Worm (Caenorhabditis elegans) whole organism, L2 larva: ENCODE results near the gene T22B7.4.
A peak's percentile ranks its signal among the peaks of the same experiment; 100 is the strongest.

ENCODE experiments used
- F13H6.1 ChIP-seq: sonication (generic microtip); optimal IDR thresholded peaks from 2 replicates; lab custom pipeline; 2016; ENCODE audit warnings: missing genetic modification characterization, missing compliant biosample characterization
- R02D3.7 ChIP-seq: fragments of 150-350 bp; optimal IDR thresholded peaks from 2 replicates; lab custom pipeline; 2014; ENCODE audit warnings: missing biosample characterization, missing genetic modification characterization
- Y55F3AM.14 ChIP-seq: fragments of 200-800 bp; sonication (Bioruptor generic); optimal IDR thresholded peaks from 2 replicates; lab custom pipeline; 2018; ENCODE audit warnings: mild to moderate bottlenecking, missing genetic modification characterization, missing compliant biosample characterization
- aly-2 ChIP-seq: fragments of 150-350 bp; optimal IDR thresholded peaks from 2 replicates; lab custom pipeline; 2014; ENCODE audit warnings: missing biosample characterization, missing genetic modification characterization
- ama-1 ChIP-seq: fragments of 150-350 bp; optimal IDR thresholded peaks from 2 replicates; lab custom pipeline; 2018; ENCODE audit warnings: inconsistent platforms
- blmp-1 ChIP-seq: sonication (generic microtip); optimal IDR thresholded peaks from 2 replicates; lab custom pipeline; 2017; ENCODE audit warnings: missing genetic modification characterization, mild to moderate bottlenecking, missing compliant biosample characterization, antibody characterized with exemption, moderate library complexity; ENCODE audit not compliant: insufficient read depth
- ceh-16 ChIP-seq: fragments of 150-350 bp; optimal IDR thresholded peaks from 2 replicates; lab custom pipeline; 2014; ENCODE audit warnings: missing biosample characterization, missing genetic modification characterization
- ceh-82 ChIP-seq: fragments of 150-350 bp; optimal IDR thresholded peaks from 2 replicates; lab custom pipeline; 2014; ENCODE audit warnings: missing biosample characterization, missing genetic modification characterization
- crh-2 ChIP-seq: sonication (generic microtip); optimal IDR thresholded peaks from 2 replicates; lab custom pipeline; 2017; ENCODE audit warnings: missing biosample characterization, missing genetic modification characterization
- dmd-4 ChIP-seq: sonication (generic microtip); optimal IDR thresholded peaks from 2 replicates; lab custom pipeline; 2017; ENCODE audit warnings: missing biosample characterization, missing genetic modification characterization
- egl-27 ChIP-seq: sonication (generic microtip); optimal IDR thresholded peaks from 3 replicates; lab custom pipeline; 2017; ENCODE audit warnings: missing biosample characterization, missing genetic modification reagents, missing genetic modification characterization
- elt-1 ChIP-seq: fragments of 150-350 bp; optimal IDR thresholded peaks from 2 replicates; lab custom pipeline; 2014; ENCODE audit warnings: missing biosample characterization, missing genetic modification characterization
- elt-3 ChIP-seq: sonication (generic microtip); optimal IDR thresholded peaks from 2 replicates; lab custom pipeline; 2017; ENCODE audit warnings: missing biosample characterization, missing genetic modification characterization
- fos-1 ChIP-seq: fragments of 150-350 bp; optimal IDR thresholded peaks from 2 replicates; lab custom pipeline; 2014; ENCODE audit warnings: missing biosample characterization, missing genetic modification characterization
- lin-13 ChIP-seq: fragments of 150-350 bp; optimal IDR thresholded peaks from 2 replicates; lab custom pipeline; 2014; ENCODE audit warnings: missing biosample characterization, missing genetic modification reagents, missing genetic modification characterization
- mab-5 ChIP-seq: fragments of 150-350 bp; optimal IDR thresholded peaks from 2 replicates; lab custom pipeline; 2014; ENCODE audit warnings: missing biosample characterization, missing genetic modification characterization
- mbf-1 ChIP-seq: sonication (generic microtip); optimal IDR thresholded peaks from 2 replicates; lab custom pipeline; 2017; ENCODE audit warnings: missing biosample characterization, missing genetic modification characterization
- mdl-1 ChIP-seq, 2 experiments: fragments of 150-350 bp in 1 of 2; sonication (generic microtip) in 1 of 2; optimal IDR thresholded peaks; 2 replicates each; lab custom pipeline; 2017; ENCODE audit warnings: missing biosample characterization in 2 of 2, missing genetic modification characterization in 2 of 2
- nhr-10 ChIP-seq: sonication (generic microtip); optimal IDR thresholded peaks from 2 replicates; lab custom pipeline; 2017; ENCODE audit warnings: missing biosample characterization, missing genetic modification characterization
- nhr-12 ChIP-seq: fragments of 150-350 bp; optimal IDR thresholded peaks from 2 replicates; lab custom pipeline; 2014; ENCODE audit warnings: missing biosample characterization, missing genetic modification characterization
- nhr-129 ChIP-seq: fragments of 150-350 bp; optimal IDR thresholded peaks from 2 replicates; lab custom pipeline; 2014; ENCODE audit warnings: missing biosample characterization, missing genetic modification characterization
- nhr-21 ChIP-seq: fragments of 150-350 bp; optimal IDR thresholded peaks from 2 replicates; lab custom pipeline; 2014; ENCODE audit warnings: missing biosample characterization, missing genetic modification characterization
- nhr-237 ChIP-seq: fragments of 150-350 bp; optimal IDR thresholded peaks from 2 replicates; lab custom pipeline; 2014; ENCODE audit warnings: missing biosample characterization, missing genetic modification characterization
- nhr-25 ChIP-seq: fragments of 150-350 bp; sonication (generic microtip); optimal IDR thresholded peaks from 3 replicates; lab custom pipeline; 2014; ENCODE audit warnings: missing biosample characterization, missing genetic modification characterization
- nhr-6 ChIP-seq: fragments of 150-350 bp; optimal IDR thresholded peaks from 2 replicates; lab custom pipeline; 2014; ENCODE audit warnings: missing biosample characterization, missing genetic modification characterization
- peb-1 ChIP-seq: fragments of 150-350 bp; optimal IDR thresholded peaks from 2 replicates; lab custom pipeline; 2014; ENCODE audit warnings: missing biosample characterization, missing genetic modification characterization
- sem-4 ChIP-seq: fragments of 150-350 bp; optimal IDR thresholded peaks from 2 replicates; lab custom pipeline; 2014; ENCODE audit warnings: missing biosample characterization, missing genetic modification reagents, missing genetic modification characterization
- skn-1 ChIP-seq: sonication (generic microtip); optimal IDR thresholded peaks from 2 replicates; lab custom pipeline; 2017; ENCODE audit warnings: missing biosample characterization, missing genetic modification characterization
- sma-3 ChIP-seq: sonication (generic microtip); optimal IDR thresholded peaks from 2 replicates; lab custom pipeline; 2016; ENCODE audit warnings: missing genetic modification reagents, missing genetic modification characterization, missing compliant biosample characterization
- sma-9 ChIP-seq, 2 experiments: fragments of 150-350 bp in 1 of 2; sonication (generic microtip) in 1 of 2; optimal IDR thresholded peaks; 2 replicates each; lab custom pipeline; 2014 to 2016; ENCODE audit warnings: missing genetic modification characterization in 2 of 2, mild to moderate bottlenecking in 1 of 2, missing biosample characterization in 1 of 2, missing compliant biosample characterization in 1 of 2, missing genetic modification reagents in 1 of 2, moderate library complexity in 1 of 2
- snpc-4 ChIP-seq: fragments of 150-350 bp; optimal IDR thresholded peaks from 2 replicates; lab custom pipeline; 2014; ENCODE audit warnings: missing biosample characterization, missing genetic modification characterization
- unc-39 ChIP-seq: fragments of 150-350 bp; optimal IDR thresholded peaks from 2 replicates; lab custom pipeline; 2014; ENCODE audit warnings: missing biosample characterization, missing genetic modification characterization
- unc-55 ChIP-seq: fragments of 150-350 bp; sonication (generic microtip); optimal IDR thresholded peaks from 3 replicates; lab custom pipeline; 2014; ENCODE audit warnings: missing biosample characterization, missing genetic modification reagents, missing genetic modification characterization
- unc-62 ChIP-seq: fragments of 150-350 bp; optimal IDR thresholded peaks from 2 replicates; lab custom pipeline; 2014; ENCODE audit warnings: missing biosample characterization, missing genetic modification reagents, missing genetic modification characterization
- ztf-1 ChIP-seq: fragments of 200-800 bp; sonication (Bioruptor generic); conservative IDR thresholded peaks from 2 replicates; pipeline ENCODE4 v1.3.6; 2022; ENCODE audit warnings: missing genetic modification characterization, missing compliant biosample characterization
- ztf-11 ChIP-seq: sonication (generic microtip); optimal IDR thresholded peaks from 2 replicates; lab custom pipeline; 2017; ENCODE audit warnings: missing biosample characterization, missing genetic modification characterization
- ztf-4 ChIP-seq: fragments of 150-350 bp; optimal IDR thresholded peaks from 2 replicates; lab custom pipeline; 2014; ENCODE audit warnings: missing biosample characterization, missing genetic modification characterization

Gene T22B7.4

ce11 chrX:5611155-5611554 is 30.1 kb downstream of the T22B7.4 start, which contains the start of gene octr-1:
Gene octr-1 (minus strand): TSS chrX:5611255.
- TF ChIP-seq peb-1 (tag; lab: Kevin White, UChicago) (no peak), unc-62 (GFP tag; lab: Kevin White, UChicago) (no peak), sma-3 (GFP tag; lab: Kevin White, UChicago) (no peak), nhr-237 (tag; lab: Kevin White, UChicago) (no peak), unc-39 (tag; lab: Kevin White, UChicago) (no peak), fos-1 (tag; lab: Kevin White, UChicago) (no peak), ztf-4 (tag; lab: Kevin White, UChicago) (no peak), ceh-82 (tag; lab: Kevin White, UChicago) (no peak), snpc-4 (tag; lab: Kevin White, UChicago) (no peak), nhr-21 (tag; lab: Kevin White, UChicago) (no peak), nhr-10 (tag; lab: Kevin White, UChicago) (no peak), sem-4 (tag; lab: Kevin White, UChicago) (no peak), crh-2 (tag; lab: Kevin White, UChicago) (no peak), R02D3.7 (tag; lab: Kevin White, UChicago) (no peak)

ce11 chrX:5605049-5605448 is 36.2 kb downstream of the T22B7.4 start:
- TF ChIP-seq nhr-21 (tag; lab: Kevin White, UChicago) (peak; percentile 29), Y55F3AM.14 (GFP tag; lab: Kevin White, UChicago) (no peak)

- TF ChIP-seq nhr-21 (tag; lab: Kevin White, UChicago): peak; percentile 62
- peak; percentile 7 for TF ChIP-seq fos-1 (tag; lab: Kevin White, UChicago)
- TF ChIP-seq sem-4 (tag; lab: Kevin White, UChicago): peak; percentile 48
- TF ChIP-seq elt-3: no peak
- TF ChIP-seq blmp-1 (tag; lab: Kevin White, UChicago): peak; percentile 3
- TF ChIP-seq ztf-11 (tag; lab: Kevin White, UChicago): no peak
- TF ChIP-seq sma-3 (GFP tag; lab: Kevin White, UChicago): peak; percentile 57
- TF ChIP-seq nhr-25: peak; percentile 47
- no peak for TF ChIP-seq ama-1 (lab: Kevin White, UChicago)
- TF ChIP-seq nhr-6 (tag; lab: Kevin White, UChicago): no peak
- peak; percentile 58 for TF ChIP-seq sma-9 (GFP tag; optimal IDR thresholded peaks at IDR 0.05; lab: Kevin White, UChicago)
- no peak for TF ChIP-seq sma-9 (tag; optimal IDR thresholded peaks at IDR 0.05; lab: Kevin White, UChicago)
These were observed 37.8 kb downstream of the T22B7.4 start, which contains the start of gene F14D12.1 for ce11 chrX:5603338-5603816. Gene F14D12.1 (plus strand): TSS chrX:5603766.

ce11 chrX:5599224-5599623 is 42.0 kb downstream of the T22B7.4 start, which contains the start of gene sulp-2:
Gene sulp-2 (minus strand): TSS chrX:5599330.
- TF ChIP-seq blmp-1 (tag; lab: Kevin White, UChicago) (no peak), peb-1 (tag; lab: Kevin White, UChicago) (no peak), ceh-16 (tag; lab: Kevin White, UChicago) (no peak), Y55F3AM.14 (GFP tag; lab: Kevin White, UChicago) (no peak), elt-1 (no peak), sem-4 (tag; lab: Kevin White, UChicago) (no peak), crh-2 (tag; lab: Kevin White, UChicago) (no peak)

- TF ChIP-seq nhr-129 (peak; percentile 36), unc-55 (no peak), egl-27 (tag; lab: Kevin White, UChicago) (no peak)
These were observed 48.6 kb downstream of the T22B7.4 start, which contains the start of gene unc-97 for ce11 chrX:5592517-5593183. Gene unc-97 (plus strand): TSS chrX:5593133.

ce11 chrX:5591830-5592229 is 49.4 kb downstream of the T22B7.4 start:
- TF ChIP-seq lin-13 (GFP tag; lab: Kevin White, UChicago) (no peak), ztf-4 (tag; lab: Kevin White, UChicago) (no peak), peb-1 (tag; lab: Kevin White, UChicago) (no peak), sma-3 (GFP tag; lab: Kevin White, UChicago) (no peak), ztf-1 (no peak), mdl-1 (tag; optimal IDR thresholded peaks at IDR 0.05; lab: Kevin White, UChicago) (no peak), snpc-4 (tag; lab: Kevin White, UChicago) (no peak), nhr-237 (tag; lab: Kevin White, UChicago) (no peak), sma-9 (GFP tag; optimal IDR thresholded peaks at IDR 0.05; lab: Kevin White, UChicago) (peak; percentile 58), sma-9 (tag; optimal IDR thresholded peaks at IDR 0.05; lab: Kevin White, UChicago) (no peak), mbf-1 (tag; lab: Kevin White, UChicago) (no peak), mab-5 (tag; lab: Kevin White, UChicago) (peak; percentile 54), sem-4 (tag; lab: Kevin White, UChicago) (peak; percentile 55), ama-1 (lab: Kevin White, UChicago) (no peak), F13H6.1 (peak; percentile 68), elt-1 (no peak), skn-1 (no peak), nhr-21 (tag; lab: Kevin White, UChicago) (no peak), nhr-12 (tag; lab: Kevin White, UChicago) (no peak), crh-2 (tag; lab: Kevin White, UChicago) (no peak), ceh-82 (tag; lab: Kevin White, UChicago) (no peak), dmd-4 (tag; lab: Kevin White, UChicago) (no peak), aly-2 (tag; lab: Kevin White, UChicago) (no peak), nhr-10 (tag; lab: Kevin White, UChicago) (no peak), ceh-16 (tag; lab: Kevin White, UChicago) (peak; percentile 47), nhr-6 (tag; lab: Kevin White, UChicago) (no peak)
